Fruit fly (Drosophila melanogaster) whole organism, wandering third instar larva: Measurements from ENCODE around the gene MED24.

Source experiments
- Abd-B ChIP-seq: fragments of >200 bp; optimal IDR thresholded peaks from 2 replicates; lab custom pipeline; 2017; ENCODE audit warnings: missing biosample characterization, missing genetic modification characterization
- CG32264 ChIP-seq: fragments of 200-800 bp; sonication (Bioruptor generic); optimal IDR thresholded peaks from 2 replicates; lab custom pipeline; 2016; ENCODE audit warnings: missing biosample characterization, missing genetic modification characterization
- CG9705 ChIP-seq: fragments of 200-800 bp; sonication (Bioruptor generic); optimal IDR thresholded peaks from 2 replicates; lab custom pipeline; 2018; ENCODE audit warnings: missing biosample characterization, mild to moderate bottlenecking, missing genetic modification characterization
- CrebA ChIP-seq: fragments of 200-800 bp; sonication (Bioruptor generic); optimal IDR thresholded peaks from 2 replicates; lab custom pipeline; 2016; ENCODE audit warnings: missing biosample characterization, mild to moderate bottlenecking, missing genetic modification characterization, borderline replicate concordance
- Dfd ChIP-seq: fragments of >200 bp; optimal IDR thresholded peaks from 2 replicates; lab custom pipeline; 2017; ENCODE audit warnings: missing biosample characterization, missing genetic modification characterization
- Dif ChIP-seq: fragments of 200-275, 200-300 bp; sonication (Bioruptor generic); optimal IDR thresholded peaks from 2 replicates; lab custom pipeline; 2018; ENCODE audit warnings: missing biosample characterization, missing genetic modification characterization; ENCODE audit not compliant: partially characterized antibody
- GATAd ChIP-seq: sonication (Bioruptor generic); optimal IDR thresholded peaks from 2 replicates; lab custom pipeline; 2016; ENCODE audit warnings: missing biosample characterization, missing genetic modification characterization
- HLH106 ChIP-seq: fragments of 200-800 bp; optimal IDR thresholded peaks from 3 replicates; lab custom pipeline; 2019; ENCODE audit warnings: missing biosample characterization, mild to moderate bottlenecking, missing genetic modification characterization, moderate library complexity
- Hnf4 ChIP-seq: fragments of 200-800 bp; sonication (Bioruptor generic); optimal IDR thresholded peaks from 2 replicates; lab custom pipeline; 2016; ENCODE audit warnings: missing biosample characterization, mild to moderate bottlenecking, missing genetic modification characterization
- Hr78 ChIP-seq: fragments of >200 bp; optimal IDR thresholded peaks from 2 replicates; lab custom pipeline; 2017; ENCODE audit warnings: missing biosample characterization, missing genetic modification characterization
- Hr83 ChIP-seq: fragments of 200-300 bp; sonication (Bioruptor generic); optimal IDR thresholded peaks from 2 replicates; lab custom pipeline; 2016; ENCODE audit warnings: missing biosample characterization, mild to moderate bottlenecking, missing genetic modification characterization, moderate library complexity; ENCODE audit not compliant: poor library complexity, severe bottlenecking
- Jra ChIP-seq: sonication (Bioruptor generic); optimal IDR thresholded peaks from 2 replicates; lab custom pipeline; 2016; ENCODE audit warnings: missing biosample characterization, missing genetic modification characterization
- Mio ChIP-seq: sonication (Bioruptor generic); optimal IDR thresholded peaks from 2 replicates; lab custom pipeline; 2016; ENCODE audit warnings: missing biosample characterization, missing genetic modification characterization
- Myc ChIP-seq: fragments of >200 bp; optimal IDR thresholded peaks from 2 replicates; lab custom pipeline; 2017
- N ChIP-seq: fragments of >200 bp; optimal IDR thresholded peaks from 2 replicates; lab custom pipeline; 2018; ENCODE audit warnings: missing biosample characterization, missing external identifiers, missing genetic modification characterization
- OdsH ChIP-seq: fragments of 200-800 bp; sonication (Bioruptor generic); optimal IDR thresholded peaks from 2 replicates; lab custom pipeline; 2016; ENCODE audit warnings: missing biosample characterization, mild to moderate bottlenecking, missing genetic modification characterization
- Rel ChIP-seq, 2 experiments: fragments of 200-800 bp; sonication (Bioruptor generic) in 1 of 2; optimal IDR thresholded peaks; 2 replicates in 1 of 2; 3 replicates in 1 of 2; lab custom pipeline; 2016 to 2019; ENCODE audit warnings: mild to moderate bottlenecking in 2 of 2, missing biosample characterization in 2 of 2, missing genetic modification characterization in 2 of 2, moderate library complexity in 1 of 2
- Sp1 ChIP-seq: fragments of 200-800 bp; sonication (Bioruptor generic); optimal IDR thresholded peaks from 3 replicates; lab custom pipeline; 2019; ENCODE audit warnings: missing biosample characterization, mild to moderate bottlenecking, missing genetic modification characterization, moderate library complexity
- Vsx2 ChIP-seq: fragments of 200-300, 225-300 bp; sonication (Bioruptor generic); optimal IDR thresholded peaks from 2 replicates; lab custom pipeline; 2018; ENCODE audit warnings: missing biosample characterization, missing genetic modification characterization; ENCODE audit not compliant: partially characterized antibody
- br ChIP-seq: fragments of 200-800 bp; sonication (Bioruptor generic); optimal IDR thresholded peaks from 2 replicates; lab custom pipeline; 2016; ENCODE audit warnings: missing biosample characterization, missing genetic modification characterization
- brk ChIP-seq: fragments of 200-800 bp; sonication (Bioruptor generic); optimal IDR thresholded peaks from 2 replicates; lab custom pipeline; 2016; ENCODE audit warnings: missing biosample characterization, mild to moderate bottlenecking, missing genetic modification characterization
- dl ChIP-seq, 2 experiments: fragments of 175-275, 200-275 bp in 1 of 2; fragments of 200-275 bp in 1 of 2; sonication (Bioruptor generic); optimal IDR thresholded peaks; lab custom pipeline; 2018; ENCODE audit warnings: mild to moderate bottlenecking in 2 of 2, missing biosample characterization in 2 of 2, missing genetic modification characterization in 2 of 2, moderate library complexity in 2 of 2; ENCODE audit not compliant: partially characterized antibody in 2 of 2, insufficient read depth in 1 of 2
- dmrt93B ChIP-seq: fragments of 200-800 bp; sonication (Bioruptor generic); optimal IDR thresholded peaks from 2 replicates; lab custom pipeline; 2018; ENCODE audit warnings: missing biosample characterization, mild to moderate bottlenecking, missing genetic modification characterization
- dsf ChIP-seq: sonication (Bioruptor generic); optimal IDR thresholded peaks from 2 replicates; lab custom pipeline; 2016; ENCODE audit warnings: missing biosample characterization, missing genetic modification characterization, borderline replicate concordance
- ey ChIP-seq: fragments of 200-800 bp; sonication (Bioruptor generic); optimal IDR thresholded peaks from 2 replicates; lab custom pipeline; 2016; ENCODE audit warnings: missing biosample characterization, missing genetic modification characterization
- foxo ChIP-seq, 2 experiments: fragments of 200-800 bp; sonication (Bioruptor generic); optimal IDR thresholded peaks; 2 replicates in 1 of 2; 3 replicates in 1 of 2; lab custom pipeline; 2016 to 2017; ENCODE audit warnings: missing biosample characterization in 2 of 2, missing genetic modification characterization in 2 of 2
- fru ChIP-seq: fragments of 200-800 bp; sonication (Bioruptor generic); optimal IDR thresholded peaks from 3 replicates; lab custom pipeline; 2016; ENCODE audit warnings: missing biosample characterization, mild to moderate bottlenecking, missing genetic modification characterization
- h ChIP-seq: fragments of 200-800 bp; sonication (Bioruptor generic); optimal IDR thresholded peaks from 3 replicates; lab custom pipeline; 2016; ENCODE audit warnings: missing biosample characterization, mild to moderate bottlenecking, missing genetic modification characterization
- jim ChIP-seq: fragments of 175-275, 200-325 bp; sonication (Bioruptor generic); optimal IDR thresholded peaks from 2 replicates; lab custom pipeline; 2016; ENCODE audit warnings: missing biosample characterization, mild to moderate bottlenecking, missing genetic modification characterization
- lola ChIP-seq: fragments of >200 bp; optimal IDR thresholded peaks from 2 replicates; lab custom pipeline; 2017; ENCODE audit warnings: missing biosample characterization, missing genetic modification characterization
- pan ChIP-seq: fragments of >200 bp; optimal IDR thresholded peaks from 2 replicates; lab custom pipeline; 2017
- psq ChIP-seq: fragments of 200-800 bp; sonication (Bioruptor generic); optimal IDR thresholded peaks from 3 replicates; lab custom pipeline; 2017; ENCODE audit warnings: missing biosample characterization, mild to moderate bottlenecking, missing genetic modification characterization, moderate library complexity
- rgr ChIP-seq: fragments of 200-800 bp; sonication (Bioruptor generic); optimal IDR thresholded peaks from 3 replicates; lab custom pipeline; 2016; ENCODE audit warnings: missing biosample characterization, mild to moderate bottlenecking, missing genetic modification characterization
- sage ChIP-seq: fragments of 200-800 bp; sonication (Bioruptor generic); optimal IDR thresholded peaks from 2 replicates; lab custom pipeline; 2016; ENCODE audit warnings: missing biosample characterization, mild to moderate bottlenecking, missing genetic modification characterization
- sv ChIP-seq: fragments of 200-800 bp; sonication (Bioruptor generic); optimal IDR thresholded peaks from 3 replicates; lab custom pipeline; 2016; ENCODE audit warnings: missing biosample characterization, missing genetic modification characterization
- tai ChIP-seq: sonication (Bioruptor generic); optimal IDR thresholded peaks from 2 replicates; lab custom pipeline; 2016; ENCODE audit warnings: missing biosample characterization, missing genetic modification characterization
- usp ChIP-seq: fragments of >200 bp; optimal IDR thresholded peaks from 2 replicates; lab custom pipeline; 2017; ENCODE audit warnings: missing biosample characterization, missing genetic modification characterization
- woc ChIP-seq: sonication (Bioruptor generic); optimal IDR thresholded peaks from 2 replicates; lab custom pipeline; 2016; ENCODE audit warnings: missing biosample characterization, mild to moderate bottlenecking, missing genetic modification characterization

MED24 gene

dm6 chr3L:8177795-8178564 lies 13.1 kb upstream of the MED24 start, which contains the start of gene Nmt (continued):
- no peak for TF ChIP-seq GATAd (GFP tag; lab: Kevin White, UChicago)
- no peak for TF ChIP-seq CG9705 (GFP tag; lab: Kevin White, UChicago)
- peak in 1 of 2 experiments; percentile 58 for TF ChIP-seq foxo (GFP tag; optimal IDR thresholded peaks at IDR 0.05; lab: Kevin White, UChicago)
- no peak for TF ChIP-seq Vsx2
- peak; percentile 44 for TF ChIP-seq rgr
- TF ChIP-seq OdsH = peak; percentile 49
- no peak for TF ChIP-seq Jra (GFP tag; lab: Kevin White, UChicago)
- peak; percentile 44 for TF ChIP-seq Hr83 (GFP tag; lab: Kevin White, UChicago)
- TF ChIP-seq Dif (GFP tag; lab: Kevin White, UChicago) = no peak
- TF ChIP-seq HLH106 (tag; lab: Kevin White, UChicago) = no peak
- TF ChIP-seq dmrt93B = no peak
- TF ChIP-seq fru (GFP tag; lab: Kevin White, UChicago) = no peak
- no peak for TF ChIP-seq Dfd (GFP tag; lab: Kevin White, UChicago)
- no peak for TF ChIP-seq dsf (GFP tag; lab: Kevin White, UChicago)
- TF ChIP-seq jim = no peak

dm6 chr3L:8180464-8181137 lies 10.5 kb upstream of the MED24 start, which contains the start of the genes mthl7 and Uxs:
mthl7 (minus strand) TSS chr3L:8180514.
Uxs (plus strand) TSS chr3L:8180923.
- TF ChIP-seq Dif (GFP tag; lab: Kevin White, UChicago) = no peak
- TF ChIP-seq dmrt93B = no peak
- TF ChIP-seq Jra (GFP tag; lab: Kevin White, UChicago) = no peak
- no peak for TF ChIP-seq CG9705 (GFP tag; lab: Kevin White, UChicago)
- TF ChIP-seq h (GFP tag; lab: Kevin White, UChicago) = no peak

DNA sequence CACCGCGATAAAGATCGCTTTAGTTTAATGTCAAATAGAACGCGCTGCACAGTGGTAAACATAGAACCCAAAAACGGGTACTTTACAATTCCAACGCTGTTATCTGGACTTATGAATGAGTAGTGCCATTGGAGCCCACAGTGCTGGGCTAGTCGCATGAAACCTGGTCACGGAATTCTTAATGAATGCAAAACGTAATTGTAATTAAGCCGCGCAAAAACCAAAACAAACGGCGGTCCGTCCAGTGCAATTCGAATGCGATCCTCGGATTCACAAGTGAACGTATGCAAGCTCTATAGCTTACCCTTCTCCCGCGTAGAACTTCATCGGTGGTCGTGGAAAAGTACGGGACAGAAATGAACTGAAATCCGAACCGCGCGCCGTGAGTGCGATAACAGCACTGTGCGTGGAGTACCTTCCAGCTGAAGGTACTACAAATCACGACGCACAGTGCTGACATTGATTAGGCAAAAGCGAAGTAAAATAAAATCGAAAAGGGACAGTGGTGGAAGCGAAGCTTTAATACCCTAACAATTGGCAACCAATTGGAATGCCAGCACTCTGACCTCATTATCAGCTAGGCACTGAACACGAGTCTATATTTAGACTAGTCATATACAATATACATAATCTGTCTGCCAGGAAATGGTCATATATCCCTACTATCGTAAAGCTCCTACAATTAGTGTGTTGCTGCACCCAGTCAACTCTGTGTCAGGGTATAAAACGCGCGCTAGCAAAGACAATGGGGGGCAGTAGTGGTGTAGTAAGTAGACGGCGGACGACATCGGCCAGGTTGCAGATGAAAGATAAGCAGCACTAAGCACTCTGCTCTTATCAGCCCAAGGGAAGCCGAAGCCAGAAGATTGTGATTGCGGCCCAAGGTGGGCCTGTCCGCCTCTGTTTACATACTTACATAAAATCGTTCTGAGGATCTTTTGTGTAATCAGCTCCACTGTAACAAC lies 5.5 kb upstream of the MED24 start:
- TF ChIP-seq foxo (GFP tag; optimal IDR thresholded peaks at IDR 0.05; lab: Kevin White, UChicago) (peak in 1 of 2 experiments; percentile 56), Rel (GFP tag; optimal IDR thresholded peaks at IDR 0.05; lab: Kevin White, UChicago) (no peak), Rel (tag; optimal IDR thresholded peaks at IDR 0.05; lab: Kevin White, UChicago) (no peak), ey (peak; percentile 62), dsf (GFP tag; lab: Kevin White, UChicago) (no peak), Sp1 (GFP tag; lab: Kevin White, UChicago) (peak; percentile 33), Vsx2 (no peak), CG32264 (GFP tag; lab: Kevin White, UChicago) (no peak), Myc (lab: Kevin White, UChicago) (no peak), Hr78 (GFP tag; lab: Kevin White, UChicago) (no peak), N (GFP tag; lab: Kevin White, UChicago) (no peak), fru (GFP tag; lab: Kevin White, UChicago) (peak; percentile 85), dmrt93B (no peak), br (GFP tag; lab: Kevin White, UChicago) (peak; percentile 56), CG9705 (GFP tag; lab: Kevin White, UChicago) (no peak), usp (no peak), sv (GFP tag; lab: Kevin White, UChicago) (peak; percentile 60), woc (GFP tag; lab: Kevin White, UChicago) (peak; percentile 50), h (GFP tag; lab: Kevin White, UChicago) (peak; percentile 88), Hr83 (GFP tag; lab: Kevin White, UChicago) (no peak), Hnf4 (GFP tag; lab: Kevin White, UChicago) (peak; percentile 50), OdsH (peak; percentile 26), GATAd (GFP tag; lab: Kevin White, UChicago) (no peak), dl (GFP tag; optimal IDR thresholded peaks at IDR 0.05; lab: Kevin White, UChicago; ENCODE audit: insufficient read depth in 1 of 2, partially characterized antibody in 2 of 2) (no peak), psq (GFP tag; lab: Kevin White, UChicago) (peak; percentile 45), CrebA (no peak), Abd-B (GFP tag; lab: Kevin White, UChicago) (no peak), lola (GFP tag; lab: Kevin White, UChicago) (no peak), Jra (GFP tag; lab: Kevin White, UChicago) (peak; percentile 68), Dfd (GFP tag; lab: Kevin White, UChicago) (no peak), brk (GFP tag; lab: Kevin White, UChicago) (no peak), Mio (no peak), Dif (GFP tag; lab: Kevin White, UChicago) (no peak), tai (GFP tag; lab: Kevin White, UChicago) (no peak), sage (GFP tag; lab: Kevin White, UChicago) (no peak), HLH106 (tag; lab: Kevin White, UChicago) (peak; percentile 28), pan (no peak)
